Fruit fly (Drosophila melanogaster): Measurements from ENCODE around the gene Dhc64C.

dm6 chr3L:4844792-4845191 is 19.3 kb upstream of the Dhc64C start:
- TF ChIP-seq CTCF (optimal IDR thresholded peaks at IDR 0.05) = no peak
- TF ChIP-seq CG8478 (optimal IDR thresholded peaks at IDR 0.05) = no peak

All from S2 (cell line).